Worm (Caenorhabditis elegans) whole organism, early embryonic: ENCODE measurements around the gene ift-81.

Source experiments
- F13C5.2 ChIP-seq: sonication (generic microtip); optimal IDR thresholded peaks from 2 replicates; lab custom pipeline; 2017; ENCODE audit warnings: mild to moderate bottlenecking, missing genetic modification characterization, inconsistent platforms, missing compliant biosample characterization
- aly-1 ChIP-seq: sonication (generic microtip); optimal IDR thresholded peaks from 2 replicates; lab custom pipeline; 2016; ENCODE audit warnings: missing genetic modification characterization, missing compliant biosample characterization
- ama-1 ChIP-seq: fragments of 150-350 bp; optimal IDR thresholded peaks from 2 replicates; lab custom pipeline; 2014
- ceh-13 ChIP-seq: fragments of 200-800 bp; sonication (Bioruptor generic); optimal IDR thresholded peaks from 2 replicates; lab custom pipeline; 2018; ENCODE audit warnings: mild to moderate bottlenecking, missing genetic modification characterization, missing compliant biosample characterization
- ets-7 ChIP-seq: sonication (generic microtip); optimal IDR thresholded peaks from 2 replicates; lab custom pipeline; 2016; ENCODE audit warnings: missing genotype, missing genetic modification characterization, missing compliant biosample characterization
- flt-1 ChIP-seq: fragments of 200-800 bp; sonication (Bioruptor generic); IDR thresholded peaks from 2 replicates; pipeline ENCODE4 v1.3.6; 2022; ENCODE audit warnings: missing genetic modification characterization, missing compliant biosample characterization
- hmbx-1 ChIP-seq: sonication (generic microtip); optimal IDR thresholded peaks from 2 replicates; lab custom pipeline; 2016; ENCODE audit warnings: mild to moderate bottlenecking, missing genetic modification characterization, missing compliant biosample characterization
- hmg-4 ChIP-seq: fragments of 200-800 bp; sonication (Bioruptor generic); optimal IDR thresholded peaks from 2 replicates; lab custom pipeline; 2018; ENCODE audit warnings: mild to moderate bottlenecking, missing genetic modification characterization, missing compliant biosample characterization
- hnd-1 ChIP-seq: sonication (generic microtip); optimal IDR thresholded peaks from 2 replicates; lab custom pipeline; 2016; ENCODE audit warnings: missing genetic modification characterization, missing compliant biosample characterization
- pes-1 ChIP-seq: fragments of 200-800 bp; sonication (Bioruptor generic); IDR thresholded peaks from 2 replicates; pipeline ENCODE4 v1.3.6; 2022; ENCODE audit warnings: missing genetic modification reagents, missing genetic modification characterization, missing compliant biosample characterization
- scrt-1 ChIP-seq: fragments of 200-800 bp; sonication (Bioruptor generic); IDR thresholded peaks from 2 replicates; pipeline ENCODE4 v1.3.6; 2022; ENCODE audit warnings: missing genetic modification characterization, missing compliant biosample characterization
- sea-1 ChIP-seq: fragments of 200-800 bp; sonication (Bioruptor generic); conservative IDR thresholded peaks from 2 replicates; pipeline ENCODE4 v1.3.6; 2022; ENCODE audit warnings: missing genetic modification characterization, missing compliant biosample characterization
- tbx-11 ChIP-seq: fragments of 200-800 bp; sonication (Bioruptor generic); IDR thresholded peaks from 2 replicates; pipeline ENCODE4 v1.3.6; 2022; ENCODE audit warnings: missing genetic modification characterization, missing compliant biosample characterization
- tbx-37 ChIP-seq: fragments of 200-800 bp; sonication (Bioruptor generic); conservative IDR thresholded peaks from 2 replicates; pipeline ENCODE4 v1.3.6; 2022; ENCODE audit warnings: missing genetic modification reagents, missing genetic modification characterization, missing compliant biosample characterization

ce11 chrX:5339889-5340288 lies 41.5 kb downstream of the ift-81 start, which contains the start of gene C26B9.2:
- TF ChIP-seq tbx-11 (GFP tag; lab: Robert Waterston, UW) (no peak), pes-1 (GFP tag; lab: Robert Waterston, UW) (no peak), hnd-1 (tag; lab: Kevin White, UChicago) (no peak), ets-7 (tag; lab: Kevin White, UChicago) (no peak), ama-1 (lab: Kevin White, UChicago) (no peak), tbx-37 (GFP tag; lab: Robert Waterston, UW) (no peak), sea-1 (no peak), flt-1 (GFP tag; lab: Robert Waterston, UW) (no peak), ceh-13 (GFP tag; lab: Kevin White, UChicago) (no peak), scrt-1 (GFP tag; lab: Robert Waterston, UW) (no peak), aly-1 (tag; lab: Kevin White, UChicago) (no peak), hmbx-1 (tag; lab: Kevin White, UChicago) (no peak), hmg-4 (no peak), F13C5.2 (no peak)
